Worm (Caenorhabditis elegans): Measurements from ENCODE around the gene R07E3.7.

The R07E3.7 gene

ce11 chrX:10317565-10317964 is 38.0 kb downstream of the R07E3.7 start, which contains the start of gene R07E3.6:
Gene R07E3.6 (plus strand): TSS chrX:10317722.
- TF ChIP-seq rnt-1 (tag; optimal IDR thresholded peaks at IDR 0.05) (no peak), pat-9 (tag; optimal IDR thresholded peaks at IDR 0.05) (no peak), T23F11.4 (GFP tag; optimal IDR thresholded peaks at IDR 0.05) (no peak), lin-11 (tag; optimal IDR thresholded peaks at IDR 0.05) (no peak), ref-2 (tag; optimal IDR thresholded peaks at IDR 0.05) (no peak), syd-9 (tag; optimal IDR thresholded peaks at IDR 0.05) (no peak), K09A11.1 (tag; optimal IDR thresholded peaks at IDR 0.05; ENCODE audit: insufficient read depth) (no peak), dmd-4 (tag; optimal IDR thresholded peaks at IDR 0.05; ENCODE audit: borderline replicate concordance) (no peak), elt-4 (tag; optimal IDR thresholded peaks at IDR 0.05) (no peak), ceh-14 (tag; optimal IDR thresholded peaks at IDR 0.05) (no peak), ztf-16 (tag; optimal IDR thresholded peaks at IDR 0.05) (no peak), nfya-1 (tag; optimal IDR thresholded peaks at IDR 0.05) (no peak), ttx-3 (tag; optimal IDR thresholded peaks at IDR 0.05) (no peak), zip-5 (tag; optimal IDR thresholded peaks at IDR 0.05) (no peak), eyg-1 (tag; optimal IDR thresholded peaks at IDR 0.05) (no peak), fkh-6 (tag; optimal IDR thresholded peaks at IDR 0.05) (no peak)

- TF ChIP-seq ceh-34 (tag; optimal IDR thresholded peaks at IDR 0.05) = no peak
- no peak for TF ChIP-seq K02D7.2 (tag; optimal IDR thresholded peaks at IDR 0.05)
- no peak for TF ChIP-seq unc-42 (tag; optimal IDR thresholded peaks at IDR 0.05)
- TF ChIP-seq hlh-8 (tag; optimal IDR thresholded peaks at IDR 0.05) = no peak
- TF ChIP-seq pros-1 (tag; optimal IDR thresholded peaks at IDR 0.05) = no peak
- TF ChIP-seq pag-3 (tag; optimal IDR thresholded peaks at IDR 0.05; ENCODE audit: borderline replicate concordance) = no peak
- TF ChIP-seq elt-4 (tag; optimal IDR thresholded peaks at IDR 0.05) = no peak
- TF ChIP-seq pha-4 (tag; optimal IDR thresholded peaks at IDR 0.05) = no peak
These were observed 39.6 kb downstream of the R07E3.7 start, which contains the start of gene F41E7.9 for ce11 chrX:10315905-10316304. Gene F41E7.9 (minus strand): TSS chrX:10316005.

- TF ChIP-seq elt-2 (tag; optimal IDR thresholded peaks at IDR 0.05) (no peak), pax-1 (tag; optimal IDR thresholded peaks at IDR 0.05) (no peak), hlh-13 (GFP tag; optimal IDR thresholded peaks at IDR 0.05) (no peak), sox-4 (tag; optimal IDR thresholded peaks at IDR 0.05) (no peak), ceh-6 (GFP tag; optimal IDR thresholded peaks at IDR 0.05) (no peak), lin-11 (tag; optimal IDR thresholded peaks at IDR 0.05) (no peak), ceh-34 (tag; optimal IDR thresholded peaks at IDR 0.05) (no peak), ceh-2 (tag; optimal IDR thresholded peaks at IDR 0.05) (no peak)
These were observed 45.2 kb downstream of the R07E3.7 start, which contains the start of gene F41E7.6 for ce11 chrX:10310366-10310765. Gene F41E7.6 (minus strand): TSS chrX:10310466.

ce11 chrX:10307495-10307894 is 48.1 kb downstream of the R07E3.7 start, which contains the start of gene F41E7.7:
Gene F41E7.7 (plus strand): TSS chrX:10307795.
- TF ChIP-seq unc-86 (tag; optimal IDR thresholded peaks at IDR 0.05) (no peak), gmeb-2 (tag; optimal IDR thresholded peaks at IDR 0.05) (no peak), hlh-30 (tag; optimal IDR thresholded peaks at IDR 0.05; ENCODE audit: insufficient read depth) (no peak), sox-2 (GFP tag; IDR thresholded peaks at IDR 0.05) (no peak), zip-5 (tag; optimal IDR thresholded peaks at IDR 0.05) (no peak), elt-2 (tag; optimal IDR thresholded peaks at IDR 0.05) (no peak)

ce11 chrX:10306923-10307322 is 48.6 kb downstream of the R07E3.7 start:
- TF ChIP-seq elt-2 (tag; optimal IDR thresholded peaks at IDR 0.05) (no peak), ceh-6 (GFP tag; optimal IDR thresholded peaks at IDR 0.05) (no peak), pax-1 (tag; optimal IDR thresholded peaks at IDR 0.05) (no peak), tbx-2 (tag; optimal IDR thresholded peaks at IDR 0.05) (no peak), fkh-10 (GFP tag; optimal IDR thresholded peaks at IDR 0.05) (no peak)
